Fruit fly (Drosophila melanogaster): ENCODE measurements around the gene RFeSP.

The RFeSP gene

DNA sequence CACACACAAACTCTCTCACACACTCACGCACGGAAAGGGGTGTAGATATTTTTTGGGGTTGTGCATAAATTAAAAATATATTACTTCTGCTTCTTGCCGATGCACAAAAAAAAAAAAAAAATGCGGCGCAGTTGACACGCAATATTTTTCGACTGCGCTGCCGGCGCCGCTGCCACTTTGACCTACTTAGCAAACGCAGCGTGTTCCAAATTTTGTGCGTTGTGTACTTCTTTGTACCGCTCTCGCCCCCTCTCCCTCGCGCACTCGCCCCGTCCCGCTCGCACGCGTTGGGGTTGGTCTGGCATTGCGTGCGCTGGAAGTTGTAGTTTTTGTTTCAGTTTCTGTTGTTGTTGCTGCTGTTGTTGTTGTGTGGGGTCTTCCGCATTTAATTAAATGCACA lies 40.3 kb upstream of the RFeSP start (continued):
- no peak for TF ChIP-seq Mad (GFP tag; optimal IDR thresholded peaks at IDR 0.05)
- TF ChIP-seq Nf-YA (GFP tag; IDR thresholded peaks at IDR 0.05) = no peak
- peak; percentile 81 for TF ChIP-seq Adf1 (GFP tag; IDR thresholded peaks at IDR 0.05)
- no peak for TF ChIP-seq jigr1 (GFP tag; IDR thresholded peaks at IDR 0.05)
- TF ChIP-seq Awh (GFP tag; IDR thresholded peaks at IDR 0.05) = 0 out of 2 replicates have a peak, but pooled peaks have one; percentile 40
- TF ChIP-seq sd (tag; optimal IDR thresholded peaks at IDR 0.05) = peak; percentile 38
- TF ChIP-seq CG18619 (GFP tag; optimal IDR thresholded peaks at IDR 0.05) = peak; percentile 8
- peak; percentile 33 for TF ChIP-seq CG10543 (GFP tag; optimal IDR thresholded peaks at IDR 0.05)
- no peak for TF ChIP-seq CG12391 (tag; optimal IDR thresholded peaks at IDR 0.05)
- no peak for TF ChIP-seq CG2678 (tag; optimal IDR thresholded peaks at IDR 0.05)
- TF ChIP-seq CG11695 (GFP tag; IDR thresholded peaks at IDR 0.05) = peak; percentile 35; the same call in 1 of the 3 replicates
- peak; percentile 58 for TF ChIP-seq CG17359 (tag; optimal IDR thresholded peaks at IDR 0.05)
- no peak for TF ChIP-seq Atf3 (GFP tag; optimal IDR thresholded peaks at IDR 0.05)
- peak; percentile 47 for TF ChIP-seq cwo (GFP tag; optimal IDR thresholded peaks at IDR 0.05)
- no peak for TF ChIP-seq CG34224 (GFP tag; IDR thresholded peaks at IDR 0.05; ENCODE audit: partially characterized antibody)
- TF ChIP-seq ci (GFP tag; IDR thresholded peaks at IDR 0.05) = peak; percentile 73
- peak; percentile 5 for TF ChIP-seq CG15514 (GFP tag; optimal IDR thresholded peaks at IDR 0.05)
- TF ChIP-seq CG7987 (GFP tag; optimal IDR thresholded peaks at IDR 0.05) = peak; percentile 28
- 0 out of 2 replicates have a peak, but pooled peaks have one; percentile 33 for TF ChIP-seq E2f2 (GFP tag; IDR thresholded peaks at IDR 0.05)
- TF ChIP-seq Bdp1 (GFP tag; optimal IDR thresholded peaks at IDR 0.05) = peak; percentile 6
- TF ChIP-seq ssp (GFP tag; IDR thresholded peaks at IDR 0.05) = no peak
- TF ChIP-seq CG4707 (GFP tag; optimal IDR thresholded peaks at IDR 0.05) = no peak
- peak; percentile 86 for TF ChIP-seq crol (GFP tag; IDR thresholded peaks at IDR 0.05)
- TF ChIP-seq CG4328 (GFP tag; optimal IDR thresholded peaks at IDR 0.05) = no peak
- no peak for TF ChIP-seq CG6813 (GFP tag; optimal IDR thresholded peaks at IDR 0.05)
- peak; percentile 49; the same call in 1 of the 3 replicates for TF ChIP-seq otp (GFP tag; IDR thresholded peaks at IDR 0.05)
- TF ChIP-seq lola (GFP tag; optimal IDR thresholded peaks at IDR 0.05) = no peak
- TF ChIP-seq dysf (GFP tag; IDR thresholded peaks at IDR 0.05) = peak; percentile 42; the same call in 1 of the 3 replicates
- peak; percentile 23; the same call in 1 of the 2 replicates for TF ChIP-seq Ada2b (GFP tag; IDR thresholded peaks at IDR 0.05)
- peak; percentile 35 for TF ChIP-seq Nf-YC (tag; optimal IDR thresholded peaks at IDR 0.05)
- no peak for TF ChIP-seq pb (GFP tag; optimal IDR thresholded peaks at IDR 0.05)

DNA sequence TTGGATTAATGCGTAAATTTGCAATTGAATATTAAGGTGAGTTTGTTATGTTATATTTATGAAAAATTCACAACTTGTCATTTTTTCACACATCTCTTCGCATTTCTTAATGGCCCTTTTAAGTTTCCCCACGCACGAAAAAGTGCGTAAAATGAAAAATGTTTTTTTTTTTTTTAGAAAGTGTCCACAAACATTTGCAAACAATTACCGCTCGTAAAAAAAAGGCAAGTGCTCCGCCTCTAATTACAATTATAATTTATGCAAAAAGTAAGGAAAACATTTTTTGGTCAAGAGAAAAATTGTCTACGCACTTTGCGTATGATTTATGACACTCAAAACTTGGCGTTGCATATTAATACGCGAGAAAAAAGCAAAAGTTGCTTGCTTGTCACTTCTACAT lies 39.8 kb upstream of the RFeSP start:
- TF ChIP-seq ranshi (GFP tag; IDR thresholded peaks at IDR 0.05) (no peak), tgo (GFP tag; IDR thresholded peaks at IDR 0.05) (no peak), Awh (GFP tag; IDR thresholded peaks at IDR 0.05) (no peak), Hmx (GFP tag; optimal IDR thresholded peaks at IDR 0.05) (no peak), dmrt11E (tag; optimal IDR thresholded peaks at IDR 0.05) (no peak), Med (GFP tag) (peak; percentile 57), Dll (GFP tag; IDR thresholded peaks at IDR 0.05; ENCODE audit: partially characterized antibody) (0 out of 4 replicates have a peak, but pooled peaks have one; percentile 13), CG31441 (GFP tag; IDR thresholded peaks at IDR 0.05) (no peak), H15 (GFP tag; IDR thresholded peaks at IDR 0.05) (no peak), CG30020 (tag; optimal IDR thresholded peaks at IDR 0.05) (no peak), mam (GFP tag; optimal IDR thresholded peaks at IDR 0.05) (no peak), tll (GFP tag; optimal IDR thresholded peaks at IDR 0.05) (no peak), CG6175 (GFP tag; IDR thresholded peaks at IDR 0.05) (no peak), hkb (optimal IDR thresholded peaks at IDR 0.05) (peak; percentile 24), hkb (GFP tag; IDR thresholded peaks at IDR 0.05) (no peak), eve (GFP tag; optimal IDR thresholded peaks at IDR 0.05) (peak in 1 of 2 experiments; percentile 70), slp2 (GFP tag; optimal IDR thresholded peaks at IDR 0.05) (no peak), CG14014 (GFP tag; IDR thresholded peaks at IDR 0.05) (no peak), ind (GFP tag; optimal IDR thresholded peaks at IDR 0.05) (no peak), CG16813 (GFP tag; IDR thresholded peaks at IDR 0.05; ENCODE audit: partially characterized antibody) (no peak), PHDP (tag; optimal IDR thresholded peaks at IDR 0.05) (no peak), Blimp-1 (GFP tag; optimal IDR thresholded peaks at IDR 0.05) (peak; percentile 43)

All from whole organism, embryonic.